Worm (Caenorhabditis elegans) whole organism, late embryonic: Measurements from ENCODE around the gene K10B2.4.

Experiments
- C08G9.2 ChIP-seq: sonication (generic microtip); optimal IDR thresholded peaks from 2 replicates; lab custom pipeline; 2016; ENCODE audit warnings: mild to moderate bottlenecking, missing genetic modification characterization, moderate library complexity, missing compliant biosample characterization
- F13H6.1 ChIP-seq: sonication (generic microtip); optimal IDR thresholded peaks from 2 replicates; lab custom pipeline; 2016; ENCODE audit warnings: missing genetic modification characterization, missing compliant biosample characterization
- K02D7.2 ChIP-seq: sonication (generic microtip); optimal IDR thresholded peaks from 2 replicates; lab custom pipeline; 2017; ENCODE audit warnings: mild to moderate bottlenecking, missing genetic modification characterization, missing compliant biosample characterization
- K09A11.1 ChIP-seq: sonication (generic microtip); optimal IDR thresholded peaks from 2 replicates; lab custom pipeline; 2017; ENCODE audit warnings: antibody characterized with exemption, mild to moderate bottlenecking, missing genetic modification characterization, missing compliant biosample characterization; ENCODE audit not compliant: insufficient read depth
- T23F11.4 ChIP-seq: fragments of 200-800 bp; sonication (Bioruptor generic); optimal IDR thresholded peaks from 2 replicates; lab custom pipeline; 2018; ENCODE audit warnings: mild to moderate bottlenecking, missing genetic modification characterization, missing compliant biosample characterization
- Y22D7AL.16 ChIP-seq: sonication (generic microtip); optimal IDR thresholded peaks from 2 replicates; lab custom pipeline; 2016; ENCODE audit warnings: missing genetic modification characterization, missing compliant biosample characterization
- ahr-1 ChIP-seq: sonication (generic microtip); optimal IDR thresholded peaks from 2 replicates; lab custom pipeline; 2016; ENCODE audit warnings: missing genetic modification characterization, missing compliant biosample characterization
- ama-1 ChIP-seq: fragments of 150-350 bp; optimal IDR thresholded peaks from 2 replicates; lab custom pipeline; 2014
- ceh-19 ChIP-seq: fragments of 200-800 bp; sonication (Bioruptor generic); optimal IDR thresholded peaks from 2 replicates; lab custom pipeline; 2018; ENCODE audit warnings: mild to moderate bottlenecking, missing genetic modification characterization, missing compliant biosample characterization
- ceh-2 ChIP-seq: sonication (generic microtip); optimal IDR thresholded peaks from 2 replicates; lab custom pipeline; 2016; ENCODE audit warnings: missing genotype, missing genetic modification characterization, missing compliant biosample characterization
- ceh-24 ChIP-seq: sonication (generic microtip); optimal IDR thresholded peaks from 2 replicates; lab custom pipeline; 2016; ENCODE audit warnings: mild to moderate bottlenecking, missing genetic modification characterization, missing compliant biosample characterization
- ceh-31 ChIP-seq: sonication (generic microtip); optimal IDR thresholded peaks from 2 replicates; lab custom pipeline; 2016; ENCODE audit warnings: missing genetic modification characterization, missing compliant biosample characterization
- ceh-34 ChIP-seq: sonication (generic microtip); optimal IDR thresholded peaks from 2 replicates; lab custom pipeline; 2016; ENCODE audit warnings: mild to moderate bottlenecking, missing genetic modification characterization, missing compliant biosample characterization
- ceh-45 ChIP-seq: fragments of 200-800 bp; sonication (Bioruptor generic); IDR thresholded peaks from 2 replicates; pipeline ENCODE4 v1.3.6; 2022; ENCODE audit warnings: missing genetic modification reagents, missing genetic modification characterization, missing compliant biosample characterization
- ceh-48 ChIP-seq: sonication (generic microtip); optimal IDR thresholded peaks from 2 replicates; lab custom pipeline; 2016; ENCODE audit warnings: missing genetic modification characterization, inconsistent platforms, missing compliant biosample characterization
- ceh-9 ChIP-seq: sonication (generic microtip); optimal IDR thresholded peaks from 2 replicates; lab custom pipeline; 2016; ENCODE audit warnings: mild to moderate bottlenecking, missing genetic modification characterization, inconsistent platforms, missing compliant biosample characterization
- dve-1 ChIP-seq: sonication (generic microtip); optimal IDR thresholded peaks from 2 replicates; lab custom pipeline; 2017; ENCODE audit warnings: antibody characterized with exemption, mild to moderate bottlenecking, missing genetic modification characterization, missing compliant biosample characterization
- elt-2 ChIP-seq: sonication (generic microtip); optimal IDR thresholded peaks from 2 replicates; lab custom pipeline; 2016; ENCODE audit warnings: missing genetic modification reagents, missing genetic modification characterization, missing compliant biosample characterization
- elt-4 ChIP-seq: sonication (generic microtip); optimal IDR thresholded peaks from 2 replicates; lab custom pipeline; 2016; ENCODE audit warnings: missing genetic modification characterization, missing compliant biosample characterization
- eyg-1 ChIP-seq: sonication (generic microtip); optimal IDR thresholded peaks from 2 replicates; lab custom pipeline; 2016; ENCODE audit warnings: missing genotype, missing genetic modification characterization, missing compliant biosample characterization
- fax-1 ChIP-seq: sonication (generic microtip); optimal IDR thresholded peaks from 2 replicates; lab custom pipeline; 2016; ENCODE audit warnings: missing genotype, missing genetic modification characterization, missing compliant biosample characterization
- fkh-10 ChIP-seq: fragments of 150-350 bp; optimal IDR thresholded peaks from 2 replicates; lab custom pipeline; 2014; ENCODE audit warnings: missing biosample characterization, missing genetic modification reagents, missing genetic modification characterization
- hlh-30 ChIP-seq: sonication (generic microtip); optimal IDR thresholded peaks from 2 replicates; lab custom pipeline; 2017; ENCODE audit warnings: antibody characterized with exemption, missing genetic modification characterization, missing compliant biosample characterization; ENCODE audit not compliant: insufficient read depth
- hlh-6 ChIP-seq: sonication (generic microtip); optimal IDR thresholded peaks from 2 replicates; lab custom pipeline; 2016; ENCODE audit warnings: missing genotype, missing genetic modification characterization, missing compliant biosample characterization
- hlh-8 ChIP-seq: sonication (generic microtip); optimal IDR thresholded peaks from 2 replicates; lab custom pipeline; 2016; ENCODE audit warnings: missing genotype, missing genetic modification characterization, missing compliant biosample characterization
- lim-6 ChIP-seq: sonication (generic microtip); optimal IDR thresholded peaks from 2 replicates; lab custom pipeline; 2016; ENCODE audit warnings: missing genetic modification characterization, missing compliant biosample characterization
- madf-2 ChIP-seq: sonication (generic microtip); optimal IDR thresholded peaks from 2 replicates; lab custom pipeline; 2017; ENCODE audit warnings: missing genetic modification characterization, missing compliant biosample characterization
- nfya-1 ChIP-seq: sonication (generic microtip); optimal IDR thresholded peaks from 2 replicates; lab custom pipeline; 2017; ENCODE audit warnings: missing genetic modification characterization, mild to moderate bottlenecking, missing compliant biosample characterization, antibody characterized with exemption, moderate library complexity
- odd-2 ChIP-seq: sonication (generic microtip); optimal IDR thresholded peaks from 2 replicates; lab custom pipeline; 2017; ENCODE audit warnings: antibody characterized with exemption, mild to moderate bottlenecking, missing genetic modification characterization, missing compliant biosample characterization
- pat-9 ChIP-seq: fragments of 200-800 bp; sonication (Bioruptor generic); optimal IDR thresholded peaks from 2 replicates; lab custom pipeline; 2018; ENCODE audit warnings: mild to moderate bottlenecking, missing genetic modification characterization, moderate library complexity, missing compliant biosample characterization
- pha-2 ChIP-seq: sonication (generic microtip); optimal IDR thresholded peaks from 2 replicates; lab custom pipeline; 2017; ENCODE audit warnings: mild to moderate bottlenecking, missing genetic modification characterization, missing compliant biosample characterization
- pha-4 ChIP-seq: fragments of 150-350 bp; optimal IDR thresholded peaks from 2 replicates; lab custom pipeline; 2018; ENCODE audit warnings: missing biosample characterization, missing genetic modification reagents, missing genetic modification characterization
- pqm-1 ChIP-seq: sonication (generic microtip); optimal IDR thresholded peaks from 2 replicates; lab custom pipeline; 2016; ENCODE audit warnings: missing genetic modification characterization, missing compliant biosample characterization
- sdc-2 ChIP-seq: sonication (generic microtip); optimal IDR thresholded peaks from 2 replicates; lab custom pipeline; 2016; ENCODE audit warnings: missing genotype, missing genetic modification characterization, missing compliant biosample characterization
- sox-2 ChIP-seq: fragments of 200-800 bp; sonication (Bioruptor generic); IDR thresholded peaks from 2 replicates; pipeline ENCODE4 v1.3.6; 2022; ENCODE audit warnings: missing genetic modification reagents, missing genetic modification characterization, missing compliant biosample characterization
- ttx-3 ChIP-seq: sonication (generic microtip); optimal IDR thresholded peaks from 2 replicates; lab custom pipeline; 2016; ENCODE audit warnings: missing genetic modification reagents, missing genetic modification characterization, missing compliant biosample characterization
- unc-3 ChIP-seq, 2 experiments: fragments of 200-800 bp in 1 of 2; sonication (Bioruptor generic) in 1 of 2; sonication (generic microtip) in 1 of 2; conservative IDR thresholded peaks in 1 of 2; optimal IDR thresholded peaks in 1 of 2; 2 replicates each; pipeline versions ENCODE4 v1.3.6 to Lab custom; 2016 to 2022; ENCODE audit warnings: missing compliant biosample characterization in 2 of 2, missing genetic modification characterization in 2 of 2, missing genetic modification reagents in 1 of 2
- unc-42 ChIP-seq: sonication (generic microtip); optimal IDR thresholded peaks from 2 replicates; lab custom pipeline; 2016; ENCODE audit warnings: missing genotype, missing genetic modification characterization, missing compliant biosample characterization
- zip-5 ChIP-seq: sonication (generic microtip); optimal IDR thresholded peaks from 2 replicates; lab custom pipeline; 2016; ENCODE audit warnings: missing genetic modification characterization, missing compliant biosample characterization

K10B2.4 gene

ce11 chrII:6339948-6340347 lies 20.8 kb downstream of the K10B2.4 start, which contains the start of gene C32D5.7:
TSS of gene C32D5.7 (minus strand) at chrII:6340048.
- TF ChIP-seq zip-5 (no peak), hlh-30 (tag; lab: Kevin White, UChicago) (no peak), T23F11.4 (no peak), ceh-2 (tag; lab: Kevin White, UChicago) (no peak), sdc-2 (tag; lab: Kevin White, UChicago) (no peak), F13H6.1 (no peak), elt-4 (no peak), nfya-1 (tag; lab: Kevin White, UChicago) (no peak), elt-2 (tag; lab: Kevin White, UChicago) (no peak), fax-1 (no peak), pha-4 (no peak), pat-9 (tag; lab: Kevin White, UChicago) (no peak), C08G9.2 (tag; lab: Kevin White, UChicago) (no peak), ceh-19 (GFP tag; lab: Kevin White, UChicago) (no peak), ceh-31 (tag; lab: Kevin White, UChicago) (no peak), odd-2 (tag; lab: Kevin White, UChicago) (no peak), hlh-6 (tag; lab: Kevin White, UChicago) (no peak), eyg-1 (tag; lab: Kevin White, UChicago) (no peak)
- TF ChIP-seq, all 69 proteins: peak for 0

DNA sequence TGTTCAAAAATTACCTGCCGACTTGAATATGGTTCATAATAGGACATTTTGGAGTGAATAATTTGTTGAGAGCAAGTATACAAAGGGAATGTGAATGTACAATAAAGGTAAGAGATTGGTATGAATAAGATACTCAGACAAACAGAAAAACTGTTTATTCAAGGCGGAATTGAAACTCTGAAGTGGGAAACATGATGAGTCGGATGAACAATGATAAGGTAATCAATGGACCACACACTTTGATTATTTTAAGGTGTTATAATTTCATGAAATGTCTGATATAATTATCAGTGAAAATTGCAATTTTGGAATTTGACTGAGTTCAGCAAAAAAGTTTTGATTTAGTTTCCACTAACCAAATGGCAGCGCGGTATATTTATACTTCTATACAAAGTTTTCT lies 21.2 kb downstream of the K10B2.4 start:
- TF ChIP-seq ceh-45 (no peak), dve-1 (tag; lab: Kevin White, UChicago) (peak; percentile 41)
- TF ChIP-seq, all 69 proteins: peak for 1

ce11 chrII:6335358-6335757 lies 25.4 kb downstream of the K10B2.4 start, which contains the start of gene C32D5.14:
TSS of gene C32D5.14 (plus strand) at chrII:6335488.
- TF ChIP-seq K09A11.1 (tag; lab: Kevin White, UChicago) (no peak), zip-5 (no peak), pha-2 (tag; lab: Kevin White, UChicago) (no peak), ceh-24 (tag; lab: Kevin White, UChicago) (no peak), lim-6 (no peak), unc-42 (tag; lab: Kevin White, UChicago) (no peak), F13H6.1 (no peak), ceh-31 (tag; lab: Kevin White, UChicago) (no peak), sox-2 (GFP tag; lab: Robert Waterston, UW) (no peak), pat-9 (tag; lab: Kevin White, UChicago) (no peak)
- TF ChIP-seq, all 69 proteins: peak for 0

DNA sequence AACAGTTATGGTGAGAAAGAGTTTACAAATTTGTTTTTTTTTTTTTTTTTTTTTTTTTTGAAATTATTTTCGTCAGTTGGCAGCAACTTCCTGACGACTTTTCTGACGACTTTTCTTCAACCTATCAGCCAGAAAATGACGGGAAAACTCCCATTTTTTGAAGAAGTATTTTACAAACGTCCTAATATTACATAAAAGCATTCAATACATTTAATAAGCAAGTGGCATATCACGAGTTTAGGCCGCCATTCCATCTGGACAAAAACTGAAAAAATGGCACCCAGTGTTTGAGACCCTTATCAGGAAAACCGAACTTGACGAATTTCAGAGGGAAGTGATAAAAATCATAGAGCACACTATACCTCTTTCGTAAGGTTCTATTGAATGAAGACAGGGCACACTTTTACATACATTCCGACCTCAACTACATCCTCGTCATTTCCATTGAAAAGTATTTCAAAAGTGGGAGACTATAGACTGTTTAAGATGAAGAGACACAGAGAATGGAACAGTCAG lies 26.0 kb downstream of the K10B2.4 start:
- no peak for TF ChIP-seq fkh-10
- no peak for TF ChIP-seq elt-4
- TF ChIP-seq ttx-3 (tag; lab: Kevin White, UChicago), result no peak
- TF ChIP-seq sox-2 (GFP tag; lab: Robert Waterston, UW), result no peak
- no peak for TF ChIP-seq Y22D7AL.16 (tag; lab: Kevin White, UChicago)
- TF ChIP-seq ceh-34 (tag; lab: Kevin White, UChicago), result no peak
- no peak for TF ChIP-seq T23F11.4
- TF ChIP-seq, all 69 proteins: peak for 0

ce11 chrII:6333887-6334286 lies 26.9 kb downstream of the K10B2.4 start, which contains the start of gene ttc-39B:
TSS of gene ttc-39B (minus strand) at chrII:6333987.
- TF ChIP-seq ceh-48 (no peak), ahr-1 (tag; lab: Kevin White, UChicago) (no peak), unc-3 (GFP tag; conservative IDR thresholded peaks at IDR 0.05; lab: Robert Waterston, UW) (no peak), unc-3 (tag; optimal IDR thresholded peaks at IDR 0.05; lab: Kevin White, UChicago) (no peak), K02D7.2 (tag; lab: Kevin White, UChicago) (no peak), T23F11.4 (no peak), madf-2 (tag; lab: Kevin White, UChicago) (no peak), ceh-2 (tag; lab: Kevin White, UChicago) (no peak), pha-2 (tag; lab: Kevin White, UChicago) (no peak), nfya-1 (tag; lab: Kevin White, UChicago) (no peak), pqm-1 (tag; lab: Kevin White, UChicago) (no peak), ama-1 (lab: Kevin White, UChicago) (no peak), ceh-9 (tag; lab: Kevin White, UChicago) (no peak), hlh-8 (tag; lab: Kevin White, UChicago) (no peak), sdc-2 (tag; lab: Kevin White, UChicago) (no peak), elt-2 (tag; lab: Kevin White, UChicago) (no peak)
